Worm (Caenorhabditis elegans): ENCODE results near the gene nhr-102.

- TF ChIP-seq unc-62 (GFP tag; optimal IDR thresholded peaks at IDR 0.05): no peak
- no peak for TF ChIP-seq snpc-4 (tag; optimal IDR thresholded peaks at IDR 0.05)
- TF ChIP-seq ama-1 (optimal IDR thresholded peaks at IDR 0.05): no peak
- no peak for TF ChIP-seq ztf-11 (tag; optimal IDR thresholded peaks at IDR 0.05)
Observed at ce11 chrV:15917458-15917857, 41.2 kb upstream of the nhr-102 start, which contains the start of gene F35E8.9.

Data from whole organism, L3 larva.